Fruit fly (Drosophila melanogaster) whole organism, adult: ENCODE data around the gene CG43841.

Source experiments
- CG11617 ChIP-seq: fragments of 200-800 bp; sonication (Bioruptor generic); optimal IDR thresholded peaks from 2 replicates; lab custom pipeline; 2017; ENCODE audit warnings: mild to moderate bottlenecking, missing biosample characterization, missing genetic modification reagents, missing genetic modification characterization
- CG12768 ChIP-seq: fragments of 200-800 bp; sonication (Bioruptor generic); optimal IDR thresholded peaks from 2 replicates; lab custom pipeline; 2017; ENCODE audit warnings: missing biosample characterization, missing genetic modification characterization, mild to moderate bottlenecking, moderate library complexity, missing genetic modification reagents
- CG14711 ChIP-seq: fragments of 200-800 bp; sonication (Bioruptor generic); optimal IDR thresholded peaks from 2 replicates; lab custom pipeline; 2018; ENCODE audit warnings: missing biosample characterization, mild to moderate bottlenecking, missing genetic modification characterization, moderate library complexity
- CG1620 ChIP-seq: fragments of 200-800 bp; sonication (Bioruptor generic); optimal IDR thresholded peaks from 2 replicates; lab custom pipeline; 2016; ENCODE audit warnings: missing biosample characterization, missing genetic modification characterization
- CG33017 ChIP-seq: fragments of 200-800 bp; sonication (Bioruptor generic); optimal IDR thresholded peaks from 2 replicates; lab custom pipeline; 2018; ENCODE audit warnings: missing biosample characterization, mild to moderate bottlenecking, missing genetic modification characterization, moderate library complexity
- CG5204 ChIP-seq: fragments of 200-800 bp; sonication (Bioruptor generic); optimal IDR thresholded peaks from 2 replicates; lab custom pipeline; 2016; ENCODE audit warnings: missing biosample characterization, missing genetic modification characterization
- CG7045 ChIP-seq: fragments of 200-800 bp; sonication (Bioruptor generic); optimal IDR thresholded peaks from 2 replicates; lab custom pipeline; 2017; ENCODE audit warnings: missing biosample characterization, mild to moderate bottlenecking, missing genetic modification characterization
- CG7101 ChIP-seq: fragments of 200-800 bp; sonication (Bioruptor generic); optimal IDR thresholded peaks from 2 replicates; lab custom pipeline; 2018; ENCODE audit warnings: missing biosample characterization, mild to moderate bottlenecking, missing genetic modification characterization, moderate library complexity
- Clk ChIP-seq: fragments of 200-800 bp; sonication (Bioruptor generic); optimal IDR thresholded peaks from 2 replicates; lab custom pipeline; 2017; ENCODE audit warnings: missing biosample characterization, missing genetic modification characterization
- Crg-1 ChIP-seq: fragments of 200-800 bp; sonication (Bioruptor generic); optimal IDR thresholded peaks from 2 replicates; lab custom pipeline; 2016; ENCODE audit warnings: missing biosample characterization, missing genetic modification characterization
- Hr96 ChIP-seq: fragments of 200-800 bp; sonication (Bioruptor generic); optimal IDR thresholded peaks from 2 replicates; lab custom pipeline; 2016; ENCODE audit warnings: missing biosample characterization, missing genetic modification characterization
- Mnt ChIP-seq: fragments of 200-800 bp; sonication (Bioruptor generic); optimal IDR thresholded peaks from 2 replicates; lab custom pipeline; 2016; ENCODE audit warnings: missing biosample characterization, mild to moderate bottlenecking, missing genetic modification characterization
- bab1 ChIP-seq: fragments of 200-800 bp; sonication (Bioruptor generic); optimal IDR thresholded peaks from 3 replicates; lab custom pipeline; 2019; ENCODE audit warnings: missing biosample characterization, mild to moderate bottlenecking, missing genetic modification characterization, moderate library complexity
- cic ChIP-seq: fragments of 200-800 bp; sonication (Bioruptor generic); optimal IDR thresholded peaks from 2 replicates; lab custom pipeline; 2017; ENCODE audit warnings: missing biosample characterization, mild to moderate bottlenecking, missing genetic modification characterization, moderate library complexity
- cnc ChIP-seq, 2 experiments: fragments of >200 bp; optimal IDR thresholded peaks; 2 replicates each; lab custom pipeline; 2017
- kay ChIP-seq: fragments of 200-800 bp; sonication (Bioruptor generic); peaks from one replicate; lab custom pipeline; 2016; ENCODE audit warnings: missing biosample characterization, missing genetic modification characterization, borderline replicate concordance
- ovo ChIP-seq: fragments of 200-800 bp; sonication (Bioruptor generic); optimal IDR thresholded peaks from 2 replicates; lab custom pipeline; 2016; ENCODE audit warnings: missing biosample characterization, missing genetic modification characterization
- pad ChIP-seq: fragments of 200-800 bp; sonication (Bioruptor generic); optimal IDR thresholded peaks from 3 replicates; lab custom pipeline; 2017; ENCODE audit warnings: missing biosample characterization, missing genetic modification characterization, mild to moderate bottlenecking, moderate library complexity, missing genetic modification reagents
- tj ChIP-seq: fragments of 200-800 bp; sonication (Bioruptor generic); optimal IDR thresholded peaks from 3 replicates; lab custom pipeline; 2017; ENCODE audit warnings: missing biosample characterization, mild to moderate bottlenecking, missing genetic modification characterization, moderate library complexity
- toe ChIP-seq: fragments of 200-800 bp; sonication (Bioruptor generic); optimal IDR thresholded peaks from 2 replicates; lab custom pipeline; 2016; ENCODE audit warnings: missing biosample characterization, missing genetic modification characterization

Gene CG43841

DNA sequence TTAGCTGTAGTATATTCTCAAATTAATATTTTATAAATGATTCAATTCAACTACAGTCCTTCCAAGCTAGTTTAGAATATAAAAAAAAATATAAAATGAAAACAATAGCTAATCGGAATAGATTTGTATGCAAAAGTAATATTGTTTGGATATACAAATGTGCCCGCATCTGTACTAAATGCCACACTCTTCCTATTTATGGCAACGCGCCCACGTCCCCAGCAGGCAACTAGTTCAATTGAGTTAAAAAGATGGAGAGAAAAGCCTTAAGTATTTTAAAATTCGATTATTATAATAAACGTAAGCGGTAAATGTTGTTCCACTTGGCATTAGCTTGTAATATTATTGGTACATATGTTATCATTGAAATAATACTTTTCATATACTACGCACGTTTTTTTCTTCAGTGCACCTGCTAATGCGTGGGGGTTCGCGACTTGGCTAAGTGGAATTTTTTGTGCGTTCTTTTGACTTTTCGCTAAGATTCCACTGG, 33.9 kb upstream of the CG43841 start:
- TF ChIP-seq CG33017 (tag; lab: Kevin White, UChicago) (peak; percentile 46), CG7045 (peak; percentile 31), Clk (GFP tag; lab: Kevin White, UChicago) (no peak), kay (GFP tag; lab: Kevin White, UChicago) (no peak), CG7101 (peak; percentile 17), bab1 (GFP tag; lab: Kevin White, UChicago) (no peak), CG11617 (GFP tag; lab: Kevin White, UChicago) (peak; percentile 7), cic (no peak), CG12768 (no peak), Crg-1 (GFP tag; lab: Kevin White, UChicago) (no peak), Mnt (GFP tag; lab: Kevin White, UChicago) (no peak), cnc (optimal IDR thresholded peaks at IDR 0.05; lab: Kevin White, UChicago) (no peak), CG14711 (tag; lab: Kevin White, UChicago) (peak; percentile 57), tj (GFP tag; lab: Kevin White, UChicago) (no peak), Hr96 (peak; percentile 32), pad (GFP tag; lab: Kevin White, UChicago) (no peak), CG5204 (GFP tag; lab: Kevin White, UChicago) (no peak), CG1620 (GFP tag; lab: Kevin White, UChicago) (no peak), ovo (no peak), toe (GFP tag; lab: Kevin White, UChicago) (peak; percentile 28)

DNA sequence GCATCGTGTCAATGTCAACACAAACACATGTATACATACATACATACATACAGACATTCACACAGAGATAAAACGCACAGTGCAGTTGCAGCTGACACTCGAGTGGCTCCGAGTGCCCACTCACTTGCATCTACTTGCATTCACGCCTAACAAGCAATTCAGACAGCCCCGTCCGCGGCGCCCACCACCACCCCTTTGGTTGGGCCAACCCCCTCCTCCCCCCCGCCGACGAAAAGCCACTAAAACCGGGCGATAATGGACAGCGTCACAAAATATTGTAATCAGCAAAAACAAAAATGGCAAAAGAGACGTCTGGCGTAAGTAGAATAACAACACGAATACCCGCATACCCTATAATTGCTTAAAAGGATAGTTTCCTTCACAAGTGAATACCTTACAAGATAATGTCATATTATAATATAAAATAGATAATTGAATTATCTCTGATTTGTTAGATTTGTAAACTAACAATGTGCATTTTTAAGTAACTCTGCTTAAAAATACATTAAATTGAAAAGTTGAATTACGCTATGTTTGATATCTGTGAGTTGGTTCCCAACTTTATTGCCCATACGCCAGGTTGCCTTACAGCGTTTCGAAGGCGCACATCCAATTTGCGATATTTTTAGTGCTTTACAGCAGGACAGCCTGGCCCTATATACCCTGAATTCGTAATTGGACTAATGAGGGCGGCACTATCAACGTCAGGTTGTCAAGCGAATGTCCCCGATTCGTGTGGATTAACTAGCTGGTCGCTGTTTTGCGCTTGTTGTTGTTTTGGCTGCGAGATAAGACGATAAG, 32.7 kb upstream of the CG43841 start:
- TF ChIP-seq CG7101 (no peak), Hr96 (no peak), pad (GFP tag; lab: Kevin White, UChicago) (peak; percentile 20), CG33017 (tag; lab: Kevin White, UChicago) (no peak), bab1 (GFP tag; lab: Kevin White, UChicago) (peak; percentile 15), CG7045 (peak; percentile 26), CG14711 (tag; lab: Kevin White, UChicago) (peak; percentile 10), cnc (optimal IDR thresholded peaks at IDR 0.05; lab: Kevin White, UChicago) (no peak), kay (GFP tag; lab: Kevin White, UChicago) (peak; percentile 53), CG12768 (peak; percentile 19), Crg-1 (GFP tag; lab: Kevin White, UChicago) (no peak), ovo (no peak), CG5204 (GFP tag; lab: Kevin White, UChicago) (no peak), CG11617 (GFP tag; lab: Kevin White, UChicago) (peak; percentile 54), CG1620 (GFP tag; lab: Kevin White, UChicago) (no peak), tj (GFP tag; lab: Kevin White, UChicago) (peak; percentile 99), toe (GFP tag; lab: Kevin White, UChicago) (no peak), cic (peak; percentile 70), Mnt (GFP tag; lab: Kevin White, UChicago) (peak; percentile 7), Clk (GFP tag; lab: Kevin White, UChicago) (no peak)

DNA sequence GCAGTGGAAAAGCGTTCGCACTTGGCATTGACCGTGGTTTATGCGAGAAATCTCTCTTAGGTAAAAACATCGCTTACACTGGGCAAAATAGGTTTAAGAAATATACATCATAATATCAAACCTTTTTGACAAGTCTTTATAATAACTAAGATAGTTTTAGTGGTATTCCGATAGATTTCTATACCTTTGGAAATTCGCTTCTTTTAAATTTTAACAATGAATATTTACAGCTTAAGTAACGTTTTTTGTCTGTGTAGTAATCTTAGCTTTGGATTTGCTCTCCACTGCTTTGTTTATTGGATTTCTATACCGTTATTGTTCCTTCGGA, 32.1 kb upstream of the CG43841 start:
- peak; percentile 30 for TF ChIP-seq Hr96
- TF ChIP-seq CG12768 = no peak
- TF ChIP-seq CG7101 = peak; percentile 59
- no peak for TF ChIP-seq cic
- peak; percentile 25 for TF ChIP-seq bab1 (GFP tag; lab: Kevin White, UChicago)
- TF ChIP-seq pad (GFP tag; lab: Kevin White, UChicago) = peak; percentile 19
- TF ChIP-seq CG33017 (tag; lab: Kevin White, UChicago) = peak; percentile 35
- peak; percentile 76 for TF ChIP-seq CG14711 (tag; lab: Kevin White, UChicago)

- no peak for TF ChIP-seq kay (GFP tag; lab: Kevin White, UChicago)
- TF ChIP-seq Clk (GFP tag; lab: Kevin White, UChicago) = no peak
- peak; percentile 92 for TF ChIP-seq tj (GFP tag; lab: Kevin White, UChicago)
- TF ChIP-seq toe (GFP tag; lab: Kevin White, UChicago) = no peak
- TF ChIP-seq bab1 (GFP tag; lab: Kevin White, UChicago) = no peak
- no peak for TF ChIP-seq CG33017 (tag; lab: Kevin White, UChicago)
- no peak for TF ChIP-seq Mnt (GFP tag; lab: Kevin White, UChicago)
- no peak for TF ChIP-seq CG12768
Measured at dm6 chrX:18409449-18409848, 30.0 kb upstream of the CG43841 start.

DNA sequence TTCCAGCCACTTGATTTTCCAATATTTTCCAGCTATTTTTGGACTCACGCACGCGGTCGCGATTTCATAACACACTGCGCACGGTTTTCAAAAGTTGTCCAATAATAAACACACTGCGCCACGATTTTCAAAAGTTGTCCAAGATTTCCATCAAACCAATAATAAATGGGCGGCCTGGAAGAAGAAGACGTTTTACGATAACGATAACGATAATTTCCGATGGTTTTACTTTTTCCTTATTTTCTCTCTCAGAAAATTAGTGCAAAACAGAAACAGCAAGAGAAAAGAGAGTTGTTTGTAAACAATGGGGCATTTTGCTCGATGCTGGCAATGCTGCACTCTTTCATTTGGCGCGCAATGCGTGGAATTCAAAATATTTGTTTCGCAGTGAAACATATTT, 29.5 kb upstream of the CG43841 start, which contains the start of gene Nt5b:
Gene Nt5b (minus strand): TSS at position 207 of the 400 bp plus-strand sequence.
- TF ChIP-seq CG11617 (GFP tag; lab: Kevin White, UChicago) (no peak), CG14711 (tag; lab: Kevin White, UChicago) (no peak), ovo (no peak), tj (GFP tag; lab: Kevin White, UChicago) (no peak), Hr96 (no peak), bab1 (GFP tag; lab: Kevin White, UChicago) (no peak)

- TF ChIP-seq CG7101 = no peak
- TF ChIP-seq cnc (optimal IDR thresholded peaks at IDR 0.05; lab: Kevin White, UChicago) = no peak
- no peak for TF ChIP-seq kay (GFP tag; lab: Kevin White, UChicago)
- no peak for TF ChIP-seq Clk (GFP tag; lab: Kevin White, UChicago)
- no peak for TF ChIP-seq toe (GFP tag; lab: Kevin White, UChicago)
- TF ChIP-seq pad (GFP tag; lab: Kevin White, UChicago) = no peak
- TF ChIP-seq CG5204 (GFP tag; lab: Kevin White, UChicago) = no peak
- TF ChIP-seq CG1620 (GFP tag; lab: Kevin White, UChicago) = no peak
- TF ChIP-seq CG7045 = no peak
- no peak for TF ChIP-seq ovo
- no peak for TF ChIP-seq CG33017 (tag; lab: Kevin White, UChicago)
Measured at dm6 chrX:18415115-18415514, 24.4 kb upstream of the CG43841 start, which contains the start of gene CG15056. TSS of gene CG15056 (plus strand) at chrX:18415415.
